Fruit fly (Drosophila melanogaster): Measurements from ENCODE around the gene Spindly.

The Spindly gene

dm6 chr2L:3573172-3573755, 43.1 kb upstream of the Spindly start (continued):
- TF ChIP-seq CG3847 (GFP tag; IDR thresholded peaks at IDR 0.05) (peak; percentile 53; the same call in 1 of the 2 replicates), hth (optimal IDR thresholded peaks at IDR 0.05) (no peak), CG15269 (tag; optimal IDR thresholded peaks at IDR 0.05) (peak; percentile 76), Kr (GFP tag; optimal IDR thresholded peaks at IDR 0.05) (no peak), rib (GFP tag; IDR thresholded peaks at IDR 0.05) (no peak), CG10543 (GFP tag; optimal IDR thresholded peaks at IDR 0.05) (no peak), CG4404 (GFP tag; IDR thresholded peaks at IDR 0.05) (no peak; the same call in 1 of the 2 replicates), Blimp-1 (GFP tag; optimal IDR thresholded peaks at IDR 0.05) (peak; percentile 66), CG7786 (GFP tag; optimal IDR thresholded peaks at IDR 0.05) (peak; percentile 58), CG32532 (GFP tag; IDR thresholded peaks at IDR 0.05) (peak; percentile 46; the same call in 1 of the 2 replicates), jigr1 (GFP tag; IDR thresholded peaks at IDR 0.05) (peak; percentile 64; the same call in 1 of the 3 replicates), psq (GFP tag; optimal IDR thresholded peaks at IDR 0.05) (peak; percentile 28), odd (GFP tag; optimal IDR thresholded peaks at IDR 0.05) (peak; percentile 60), CG16779 (GFP tag; IDR thresholded peaks at IDR 0.05) (no peak), ken (GFP tag; IDR thresholded peaks at IDR 0.05) (peak; percentile 48; the same call in 2 of the 3 replicates), gt (GFP tag; IDR thresholded peaks at IDR 0.05) (no peak), dimm (GFP tag; IDR thresholded peaks at IDR 0.05) (0 out of 2 replicates have a peak, but pooled peaks have one; percentile 5), Sry-β (GFP tag; optimal IDR thresholded peaks at IDR 0.05) (no peak), CG12071 (GFP tag; optimal IDR thresholded peaks at IDR 0.05) (peak; percentile 47), CG10366 (GFP tag; IDR thresholded peaks at IDR 0.05) (peak; percentile 63; the same call in 1 of the 2 replicates), gce (GFP tag; IDR thresholded peaks at IDR 0.05) (no peak), chinmo (GFP tag; IDR thresholded peaks at IDR 0.05; ENCODE audit: partially characterized antibody) (peak; percentile 66; the same call in 1 of the 4 replicates), CG30431 (GFP tag; optimal IDR thresholded peaks at IDR 0.05) (peak; percentile 60), Opbp (GFP tag; IDR thresholded peaks at IDR 0.05; ENCODE audit: partially characterized antibody) (0 out of 3 replicates have a peak, but pooled peaks have one; percentile 17), CG31441 (GFP tag; IDR thresholded peaks at IDR 0.05) (no peak; the same call in 1 of the 2 replicates), CG18764 (GFP tag; optimal IDR thresholded peaks at IDR 0.05) (no peak), lab (GFP tag; optimal IDR thresholded peaks at IDR 0.05) (peak; percentile 63), HLHmδ (GFP tag; optimal IDR thresholded peaks at IDR 0.05) (peak; percentile 82), Dll (GFP tag; IDR thresholded peaks at IDR 0.05; ENCODE audit: partially characterized antibody) (no peak), CG7839 (tag; optimal IDR thresholded peaks at IDR 0.05) (peak; percentile 78), Sin3A (optimal IDR thresholded peaks at IDR 0.05) (no peak), gsb (GFP tag; IDR thresholded peaks at IDR 0.05) (no peak), CG1603 (tag; optimal IDR thresholded peaks at IDR 0.05) (peak; percentile 78), CG12236 (GFP tag; optimal IDR thresholded peaks at IDR 0.05) (no peak), E2f2 (GFP tag; IDR thresholded peaks at IDR 0.05) (peak; percentile 39; the same call in 1 of the 2 replicates), Sox100B (GFP tag; optimal IDR thresholded peaks at IDR 0.05) (peak; percentile 27), vnd (GFP tag; IDR thresholded peaks at IDR 0.05; ENCODE audit: partially characterized antibody) (no peak), cwo (GFP tag; optimal IDR thresholded peaks at IDR 0.05) (no peak), CG16815 (GFP tag; optimal IDR thresholded peaks at IDR 0.05) (peak; percentile 37), Mad (GFP tag; optimal IDR thresholded peaks at IDR 0.05) (no peak), Aef1 (GFP tag; IDR thresholded peaks at IDR 0.05) (peak; percentile 54), Sry-δ (GFP tag; optimal IDR thresholded peaks at IDR 0.05) (no peak), CG2120 (GFP tag; optimal IDR thresholded peaks at IDR 0.05) (peak; percentile 54), maf-S (GFP tag; optimal IDR thresholded peaks at IDR 0.05) (peak; percentile 45), CG4424 (GFP tag; optimal IDR thresholded peaks at IDR 0.05) (peak; percentile 56), Hsf (GFP tag; optimal IDR thresholded peaks at IDR 0.05) (peak; percentile 49), lmd (GFP tag; IDR thresholded peaks at IDR 0.05) (peak; percentile 75), bigmax (GFP tag; optimal IDR thresholded peaks at IDR 0.05) (no peak), eyg (GFP tag; optimal IDR thresholded peaks at IDR 0.05) (no peak), Max (GFP tag; optimal IDR thresholded peaks at IDR 0.05) (peak; percentile 1)

Measured in whole organism, embryonic.